Fruit fly (Drosophila melanogaster): ENCODE measurements around the gene CG34238.

- TF ChIP-seq CG13204 (GFP tag; optimal IDR thresholded peaks at IDR 0.05) (no peak), D1 (tag; optimal IDR thresholded peaks at IDR 0.05) (no peak), EcR (GFP tag; optimal IDR thresholded peaks at IDR 0.05) (no peak)
Measured at dm6 chr3L:10674940-10675339, 48.6 kb downstream of the CG34238 start.
